Fruit fly (Drosophila melanogaster) whole organism, pupa: ENCODE results near the gene CG15765.

Experiments used
- CG10348 ChIP-seq: fragments of 200-800 bp; sonication (Bioruptor generic); IDR thresholded peaks from 2 replicates; pipeline ENCODE4 v1.3.6; 2022; ENCODE audit warnings: missing biosample characterization, missing genetic modification characterization
- CG13204 ChIP-seq: fragments of 200-800 bp; sonication (Bioruptor generic); optimal IDR thresholded peaks from 2 replicates; lab custom pipeline; 2018; ENCODE audit warnings: missing biosample characterization, mild to moderate bottlenecking, missing genetic modification characterization, moderate library complexity
- CG14655 ChIP-seq: fragments of 200-800 bp; sonication (Bioruptor generic); optimal IDR thresholded peaks from 3 replicates; lab custom pipeline; 2017; ENCODE audit warnings: mild to moderate bottlenecking, missing biosample characterization, missing genetic modification reagents, missing genetic modification characterization
- CG15710 ChIP-seq: fragments of 200-800 bp; sonication (Bioruptor generic); optimal IDR thresholded peaks from 2 replicates; lab custom pipeline; 2018; ENCODE audit warnings: missing biosample characterization, mild to moderate bottlenecking, missing genetic modification characterization, moderate library complexity
- CG17806 ChIP-seq: fragments of 200-800 bp; sonication (Bioruptor generic); optimal IDR thresholded peaks from 2 replicates; lab custom pipeline; 2018; ENCODE audit warnings: missing biosample characterization, mild to moderate bottlenecking, missing genetic modification characterization, moderate library complexity
- CG32121 ChIP-seq: fragments of 200-800 bp; sonication (Bioruptor generic); IDR thresholded peaks from 2 replicates; pipeline ENCODE4 v1.3.6; 2022; ENCODE audit warnings: missing biosample characterization, missing genetic modification characterization
- CG8301 ChIP-seq: fragments of 200-800 bp; sonication (Bioruptor generic); optimal IDR thresholded peaks from 2 replicates; lab custom pipeline; 2018; ENCODE audit warnings: missing biosample characterization, mild to moderate bottlenecking, missing genetic modification characterization
- CG9948 ChIP-seq: fragments of 200-800 bp; sonication (Bioruptor generic); optimal IDR thresholded peaks from 2 replicates; lab custom pipeline; 2018; ENCODE audit warnings: missing biosample characterization, mild to moderate bottlenecking, missing genetic modification characterization, moderate library complexity
- D1 ChIP-seq: fragments of 200-800 bp; sonication (Bioruptor generic); optimal IDR thresholded peaks from 2 replicates; lab custom pipeline; 2018; ENCODE audit warnings: missing biosample characterization, mild to moderate bottlenecking, missing genetic modification characterization, moderate library complexity
- EcR ChIP-seq: fragments of 200-800 bp; sonication (Bioruptor generic); optimal IDR thresholded peaks from 3 replicates; lab custom pipeline; 2019; ENCODE audit warnings: missing biosample characterization, missing genetic modification characterization, mild to moderate bottlenecking, moderate library complexity, missing genetic modification reagents
- Ets98B ChIP-seq: fragments of 200-800 bp; sonication (Bioruptor generic); IDR thresholded peaks from 2 replicates; pipeline ENCODE4 v1.3.6; 2022; ENCODE audit warnings: missing biosample characterization, missing genetic modification characterization
- Pif1B ChIP-seq: fragments of 200-800 bp; sonication (Bioruptor generic); optimal IDR thresholded peaks from 3 replicates; lab custom pipeline; 2016; ENCODE audit warnings: missing biosample characterization, missing genetic modification characterization
- fd96Ca ChIP-seq: fragments of 200-800 bp; sonication (Bioruptor generic); IDR thresholded peaks from 3 replicates; pipeline ENCODE4 v1.3.6; 2022; ENCODE audit warnings: missing biosample characterization, missing genetic modification characterization
- gl ChIP-seq: fragments of 200-800 bp; sonication (Bioruptor generic); optimal IDR thresholded peaks from 2 replicates; lab custom pipeline; 2018; ENCODE audit warnings: missing biosample characterization, mild to moderate bottlenecking, missing genetic modification characterization

dm6 chrX:5768602-5769251, 49.6 kb upstream of the CG15765 start:
- TF ChIP-seq fd96Ca: no peak
- TF ChIP-seq CG9948 (tag; lab: Kevin White, UChicago): peak; percentile 5
- TF ChIP-seq CG15710: peak; percentile 46
- TF ChIP-seq D1: no peak
- peak; percentile 30 for TF ChIP-seq CG17806 (tag; lab: Kevin White, UChicago)
- no peak for TF ChIP-seq CG10348
- TF ChIP-seq Ets98B: no peak
- no peak for TF ChIP-seq CG8301 (tag; lab: Kevin White, UChicago)
- TF ChIP-seq gl: peak; percentile 73
- peak; percentile 1 for TF ChIP-seq Pif1B (GFP tag; lab: Kevin White, UChicago)
- no peak for TF ChIP-seq CG32121 (GFP tag; lab: Robert Waterston, UW)
- no peak for TF ChIP-seq CG14655
- TF ChIP-seq EcR (GFP tag; lab: Kevin White, UChicago): peak; percentile 72
- TF ChIP-seq CG13204 (GFP tag; lab: Kevin White, UChicago): peak; percentile 60
